Fruit fly (Drosophila melanogaster): ENCODE measurements around the gene CG11911.
A peak's percentile ranks its signal among the peaks of the same experiment; 100 is the strongest.

CG11911 gene

DNA sequence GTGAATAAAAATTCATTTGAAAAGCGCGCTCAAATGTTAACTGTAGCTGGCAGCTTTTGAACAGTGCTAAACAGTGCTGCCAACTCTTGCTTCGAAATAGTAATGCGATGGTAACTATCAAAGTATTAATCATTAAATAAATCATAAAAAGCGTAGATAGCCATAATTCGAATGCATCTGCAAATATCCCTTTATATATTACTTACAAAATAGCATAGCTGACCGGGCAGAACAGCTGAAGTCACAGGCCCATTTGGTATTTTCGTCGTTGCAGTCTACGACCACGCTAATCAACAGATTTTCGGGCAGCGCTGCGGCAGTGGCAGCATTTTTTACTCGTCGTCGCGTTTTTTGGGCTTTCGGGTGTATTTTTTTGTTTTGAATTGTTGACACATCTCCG is 15.4 kb downstream of the CG11911 start, which contains the start of gene Plc21C (continued):
- TF ChIP-seq CG6792 (GFP tag; optimal IDR thresholded peaks at IDR 0.05) (no peak), CG7368 (GFP tag; optimal IDR thresholded peaks at IDR 0.05) (no peak), CG15336 (GFP tag; IDR thresholded peaks at IDR 0.05) (no peak), CG3032 (tag; optimal IDR thresholded peaks at IDR 0.05) (peak; percentile 32), OdsH (GFP tag; optimal IDR thresholded peaks at IDR 0.05) (peak; percentile 29), CG9139 (GFP tag; optimal IDR thresholded peaks at IDR 0.05) (no peak), net (GFP tag; optimal IDR thresholded peaks at IDR 0.05) (no peak)

DNA sequence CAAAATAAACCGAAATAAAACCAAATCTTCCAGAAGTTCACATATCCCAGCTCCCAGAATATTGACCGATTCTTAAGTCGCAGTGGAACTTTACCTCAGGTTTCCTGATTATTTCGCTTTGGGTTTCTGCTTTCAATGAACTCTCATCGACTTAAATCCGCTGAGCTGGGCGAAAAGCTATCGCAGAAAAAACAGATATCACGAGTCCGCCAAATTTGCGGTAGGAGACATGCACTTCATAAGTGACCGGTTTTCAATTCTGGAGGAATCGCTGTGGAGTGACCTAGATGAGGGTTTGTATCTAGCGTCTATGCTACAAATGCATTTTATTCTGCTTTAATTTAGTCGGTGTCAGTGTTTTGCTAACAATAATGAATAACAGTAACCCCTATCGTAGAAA is 15.8 kb downstream of the CG11911 start:
- TF ChIP-seq Eip75B (GFP tag; optimal IDR thresholded peaks at IDR 0.05) (no peak), esn (GFP tag; optimal IDR thresholded peaks at IDR 0.05) (no peak), salr (GFP tag; optimal IDR thresholded peaks at IDR 0.05) (no peak), svp (GFP tag) (no peak), Gug (GFP tag; IDR thresholded peaks at IDR 0.05) (no peak), OdsH (GFP tag; optimal IDR thresholded peaks at IDR 0.05) (no peak), Ets21C (GFP tag; optimal IDR thresholded peaks at IDR 0.05) (no peak), achi (GFP tag; optimal IDR thresholded peaks at IDR 0.05) (no peak), CG7368 (GFP tag; optimal IDR thresholded peaks at IDR 0.05) (no peak), CG10631 (GFP tag; optimal IDR thresholded peaks at IDR 0.05) (no peak), Lpt (GFP tag; optimal IDR thresholded peaks at IDR 0.05) (no peak), CG8119 (GFP tag; IDR thresholded peaks at IDR 0.05) (no peak), CG9139 (GFP tag; optimal IDR thresholded peaks at IDR 0.05) (no peak), fkh (GFP tag; optimal IDR thresholded peaks at IDR 0.05) (no peak), CG4318 (GFP tag; optimal IDR thresholded peaks at IDR 0.05) (no peak), CG1621 (tag; optimal IDR thresholded peaks at IDR 0.05) (no peak)

DNA sequence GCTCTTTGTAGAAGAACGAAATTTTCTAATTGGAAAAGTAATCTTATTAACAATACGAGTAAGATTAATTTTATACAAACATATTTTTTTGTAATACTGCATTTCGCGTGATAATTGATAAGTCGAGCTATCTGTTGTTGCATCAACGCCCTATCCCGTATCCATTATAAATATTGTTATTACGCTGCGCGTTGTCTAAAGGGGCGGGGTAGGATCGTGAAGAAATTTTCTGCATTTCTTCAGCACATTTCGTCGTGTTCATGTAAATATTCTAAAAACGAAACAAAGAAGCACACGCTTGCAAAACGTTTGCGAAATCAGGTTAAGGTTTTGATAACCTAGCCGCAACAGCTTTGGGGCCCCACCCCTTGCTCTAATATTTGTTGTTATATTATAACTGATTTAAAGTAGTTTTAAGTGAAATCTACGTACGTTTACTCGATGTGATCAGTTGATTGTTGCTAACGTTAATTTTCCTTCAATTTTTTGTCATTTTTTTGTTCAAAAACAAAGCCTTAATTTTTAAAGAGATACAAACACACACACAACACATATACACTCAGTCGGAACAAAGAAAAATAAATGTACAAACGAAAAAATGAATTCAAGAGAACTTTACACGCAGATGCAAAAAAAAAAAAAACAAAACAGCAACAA is 17.6 kb downstream of the CG11911 start:
- TF ChIP-seq dac (GFP tag; optimal IDR thresholded peaks at IDR 0.05), result no peak
- no peak for TF ChIP-seq CG8632 (GFP tag; optimal IDR thresholded peaks at IDR 0.05)
- peak; percentile 55 for TF ChIP-seq svp (GFP tag)
- TF ChIP-seq CG4318 (GFP tag; optimal IDR thresholded peaks at IDR 0.05), result no peak
- TF ChIP-seq fd59A (GFP tag; optimal IDR thresholded peaks at IDR 0.05), result no peak
- TF ChIP-seq vri (GFP tag; optimal IDR thresholded peaks at IDR 0.05), result peak; percentile 51
- TF ChIP-seq Eip78C (GFP tag), result peak; percentile 25
- TF ChIP-seq net (GFP tag; optimal IDR thresholded peaks at IDR 0.05), result no peak
- no peak for TF ChIP-seq CG9139 (GFP tag; optimal IDR thresholded peaks at IDR 0.05)
- no peak for TF ChIP-seq topi (GFP tag; optimal IDR thresholded peaks at IDR 0.05)
- TF ChIP-seq Lpt (GFP tag; optimal IDR thresholded peaks at IDR 0.05), result no peak
- no peak for TF ChIP-seq Gug (GFP tag; IDR thresholded peaks at IDR 0.05)
- TF ChIP-seq Eip75B (GFP tag; optimal IDR thresholded peaks at IDR 0.05), result no peak
- no peak for TF ChIP-seq esn (GFP tag; optimal IDR thresholded peaks at IDR 0.05)
- no peak for TF ChIP-seq CG32006 (GFP tag; optimal IDR thresholded peaks at IDR 0.05)
- TF ChIP-seq CG1621 (tag; optimal IDR thresholded peaks at IDR 0.05), result no peak
- TF ChIP-seq Hr38 (GFP tag; optimal IDR thresholded peaks at IDR 0.05), result no peak
- TF ChIP-seq CG3032 (tag; optimal IDR thresholded peaks at IDR 0.05), result no peak
- TF ChIP-seq Eip93F (GFP tag; optimal IDR thresholded peaks at IDR 0.05), result peak; percentile 48
- no peak for TF ChIP-seq achi (GFP tag; optimal IDR thresholded peaks at IDR 0.05)
- no peak for TF ChIP-seq CG16779 (tag; optimal IDR thresholded peaks at IDR 0.05)
- TF ChIP-seq CG11294 (GFP tag; IDR thresholded peaks at IDR 0.05), result no peak
- TF ChIP-seq CG8119 (GFP tag; IDR thresholded peaks at IDR 0.05), result no peak
- TF ChIP-seq CG7368 (GFP tag; optimal IDR thresholded peaks at IDR 0.05), result no peak
- TF ChIP-seq pdm3 (GFP tag; optimal IDR thresholded peaks at IDR 0.05), result no peak

DNA sequence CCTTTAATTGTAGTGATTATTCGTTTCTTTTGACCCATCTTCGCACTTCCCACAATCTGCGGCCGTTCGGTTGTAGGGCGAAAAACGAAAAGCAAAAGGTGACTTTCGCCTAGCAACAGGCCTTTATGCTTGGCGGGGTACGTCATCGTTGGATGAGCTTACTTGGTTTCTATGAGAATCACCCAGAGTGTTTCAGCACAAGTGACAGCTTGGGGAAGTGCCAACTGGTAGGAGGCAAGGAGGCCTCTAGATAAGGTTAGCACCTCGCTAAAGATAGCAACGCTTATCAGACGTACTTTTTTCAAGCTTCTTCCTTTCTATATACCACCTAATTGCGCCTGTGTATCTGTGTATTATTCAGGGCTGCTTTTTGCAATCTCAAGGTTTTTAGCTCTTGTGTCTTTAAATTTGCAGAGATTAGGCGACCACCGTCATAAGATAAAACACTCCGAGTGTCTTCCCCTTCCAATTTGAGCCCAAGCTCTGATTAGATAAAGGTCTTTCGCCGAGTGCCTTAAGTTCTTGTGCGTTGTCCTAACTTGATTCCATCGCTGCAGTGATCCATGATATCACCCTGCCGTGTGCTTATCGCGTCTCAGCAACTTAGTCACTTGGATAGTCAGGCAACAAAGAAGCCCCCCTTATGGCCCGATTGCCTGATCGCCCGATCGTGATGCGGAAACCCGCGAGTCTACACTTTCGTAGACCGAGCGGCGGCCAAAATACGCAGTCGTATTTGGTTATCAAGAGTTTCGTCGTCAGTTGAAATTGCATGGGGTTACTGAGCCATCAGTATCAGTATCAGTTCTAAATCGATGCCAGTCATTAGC is 20.0 kb downstream of the CG11911 start:
- TF ChIP-seq vri (GFP tag; optimal IDR thresholded peaks at IDR 0.05), result peak; percentile 91
- TF ChIP-seq Sox102F (GFP tag; optimal IDR thresholded peaks at IDR 0.05), result no peak
- peak; percentile 60 for TF ChIP-seq Sox14 (GFP tag; optimal IDR thresholded peaks at IDR 0.05)
- TF ChIP-seq OdsH (GFP tag; optimal IDR thresholded peaks at IDR 0.05), result no peak
- no peak for TF ChIP-seq CG7368 (GFP tag; optimal IDR thresholded peaks at IDR 0.05)
- peak; percentile 80 for TF ChIP-seq Eip93F (GFP tag; optimal IDR thresholded peaks at IDR 0.05)
- peak; percentile 92 for TF ChIP-seq svp (GFP tag)
- TF ChIP-seq CG8319 (GFP tag; optimal IDR thresholded peaks at IDR 0.05), result no peak
